Worm (Caenorhabditis elegans) whole organism, L3 larva: ENCODE results near the gene ser-4.
A peak's percentile ranks its signal among the peaks of the same experiment; 100 is the strongest.

Experiments used
- ZK546.5 ChIP-seq: sonication (generic microtip); optimal IDR thresholded peaks from 2 replicates; lab custom pipeline; 2017; ENCODE audit warnings: missing biosample characterization, missing genetic modification characterization
- aly-2 ChIP-seq: fragments of 150-350 bp; optimal IDR thresholded peaks from 2 replicates; lab custom pipeline; 2014; ENCODE audit warnings: missing biosample characterization, missing genetic modification characterization
- ama-1 ChIP-seq: fragments of 150-350 bp; optimal IDR thresholded peaks from 2 replicates; lab custom pipeline; 2018
- ceh-16 ChIP-seq: sonication (generic microtip); optimal IDR thresholded peaks from 2 replicates; lab custom pipeline; 2017; ENCODE audit warnings: missing biosample characterization, missing genetic modification characterization
- ceh-9 ChIP-seq: sonication (generic microtip); optimal IDR thresholded peaks from 2 replicates; lab custom pipeline; 2018; ENCODE audit warnings: missing biosample characterization, missing genetic modification characterization
- daf-12 ChIP-seq: fragments of 150-350 bp; optimal IDR thresholded peaks from 2 replicates; lab custom pipeline; 2014; ENCODE audit warnings: missing biosample characterization, missing genetic modification reagents, missing genetic modification characterization
- egl-5 ChIP-seq: fragments of 150-350 bp; optimal IDR thresholded peaks from 2 replicates; lab custom pipeline; 2017; ENCODE audit warnings: missing biosample characterization, missing genetic modification reagents, missing genetic modification characterization, inconsistent platforms
- elt-1 ChIP-seq: fragments of 150-350 bp; optimal IDR thresholded peaks from 2 replicates; lab custom pipeline; 2014; ENCODE audit warnings: missing biosample characterization, missing genetic modification characterization
- elt-2 ChIP-seq: sonication (generic microtip); optimal IDR thresholded peaks from 2 replicates; lab custom pipeline; 2016; ENCODE audit warnings: missing genetic modification reagents, mild to moderate bottlenecking, missing genetic modification characterization, missing compliant biosample characterization
- eor-1 ChIP-seq, 2 experiments: fragments of 150-350 bp; optimal IDR thresholded peaks; 2 replicates each; lab custom pipeline; 2014 to 2018; ENCODE audit warnings: missing biosample characterization in 2 of 2, missing genetic modification characterization in 2 of 2
- fkh-10 ChIP-seq: sonication (generic microtip); optimal IDR thresholded peaks from 2 replicates; lab custom pipeline; 2017; ENCODE audit warnings: missing biosample characterization, missing genetic modification reagents, missing genetic modification characterization
- fkh-2 ChIP-seq: fragments of 150-350 bp; optimal IDR thresholded peaks from 2 replicates; lab custom pipeline; 2014; ENCODE audit warnings: missing biosample characterization, missing genetic modification reagents, missing genetic modification characterization
- hmg-11 ChIP-seq: sonication (generic microtip); optimal IDR thresholded peaks from 2 replicates; lab custom pipeline; 2016; ENCODE audit warnings: missing genetic modification characterization, missing compliant biosample characterization
- jun-1 ChIP-seq: fragments of 150-350 bp; optimal IDR thresholded peaks from 2 replicates; lab custom pipeline; 2014; ENCODE audit warnings: missing biosample characterization, missing genetic modification reagents, missing genetic modification characterization
- lin-39 ChIP-seq: fragments of 150-350 bp; optimal IDR thresholded peaks from 2 replicates; lab custom pipeline; 2018; ENCODE audit warnings: missing biosample characterization, missing genetic modification reagents, missing genetic modification characterization
- lsy-12 ChIP-seq: sonication (generic microtip); optimal IDR thresholded peaks from 2 replicates; lab custom pipeline; 2016; ENCODE audit warnings: mild to moderate bottlenecking, missing genetic modification characterization, missing compliant biosample characterization
- mdl-1 ChIP-seq: fragments of 150-350 bp; optimal IDR thresholded peaks from 2 replicates; lab custom pipeline; 2014; ENCODE audit warnings: missing biosample characterization, missing genetic modification characterization
- mml-1 ChIP-seq: fragments of 150-350 bp; sonication (generic microtip); optimal IDR thresholded peaks from 3 replicates; lab custom pipeline; 2014; ENCODE audit warnings: missing biosample characterization, missing genetic modification characterization
- nfya-1 ChIP-seq: sonication (generic microtip); optimal IDR thresholded peaks from 2 replicates; lab custom pipeline; 2017; ENCODE audit warnings: missing genetic modification characterization, mild to moderate bottlenecking, missing compliant biosample characterization, antibody characterized with exemption, moderate library complexity; ENCODE audit not compliant: insufficient read depth
- nhr-12 ChIP-seq: fragments of 150-350 bp; optimal IDR thresholded peaks from 2 replicates; lab custom pipeline; 2014; ENCODE audit warnings: missing biosample characterization, missing genetic modification characterization
- nhr-28 ChIP-seq: fragments of 150-350 bp; optimal IDR thresholded peaks from 2 replicates; lab custom pipeline; 2014; ENCODE audit warnings: missing biosample characterization, missing genetic modification characterization
- nhr-43 ChIP-seq: sonication (generic microtip); optimal IDR thresholded peaks from 2 replicates; lab custom pipeline; 2016; ENCODE audit warnings: mild to moderate bottlenecking, missing genetic modification characterization, missing compliant biosample characterization; ENCODE audit not compliant: poor library complexity, severe bottlenecking
- nhr-67 ChIP-seq: fragments of 150-350 bp; optimal IDR thresholded peaks from 2 replicates; lab custom pipeline; 2014; ENCODE audit warnings: missing biosample characterization, missing genetic modification characterization
- nhr-76 ChIP-seq: fragments of 150-350 bp; sonication (generic microtip); optimal IDR thresholded peaks from 5 replicates; lab custom pipeline; 2014; ENCODE audit warnings: missing biosample characterization, missing genetic modification characterization
- pha-4 ChIP-seq: fragments of 150-350 bp; optimal IDR thresholded peaks from 2 replicates; lab custom pipeline; 2014; ENCODE audit warnings: missing biosample characterization, missing genetic modification reagents, missing genetic modification characterization
- pqm-1 ChIP-seq: fragments of 150-350 bp; optimal IDR thresholded peaks from 2 replicates; lab custom pipeline; 2017; ENCODE audit warnings: missing biosample characterization, missing genetic modification characterization, inconsistent platforms
- sea-2 ChIP-seq: fragments of 150-350 bp; sonication (generic microtip); optimal IDR thresholded peaks from 4 replicates; lab custom pipeline; 2014; ENCODE audit warnings: missing biosample characterization, missing genetic modification reagents, missing genetic modification characterization
- skn-1 ChIP-seq: fragments of 150-350 bp; optimal IDR thresholded peaks from 2 replicates; lab custom pipeline; 2014; ENCODE audit warnings: missing biosample characterization, missing genetic modification characterization
- tbx-2 ChIP-seq: sonication (generic microtip); optimal IDR thresholded peaks from 2 replicates; lab custom pipeline; 2016; ENCODE audit warnings: mild to moderate bottlenecking, missing genetic modification characterization, missing compliant biosample characterization
- unc-62 ChIP-seq: fragments of 150-350 bp; sonication (generic microtip); optimal IDR thresholded peaks from 4 replicates; lab custom pipeline; 2014; ENCODE audit warnings: missing biosample characterization, missing genetic modification reagents, missing genetic modification characterization

Gene ser-4

DNA sequence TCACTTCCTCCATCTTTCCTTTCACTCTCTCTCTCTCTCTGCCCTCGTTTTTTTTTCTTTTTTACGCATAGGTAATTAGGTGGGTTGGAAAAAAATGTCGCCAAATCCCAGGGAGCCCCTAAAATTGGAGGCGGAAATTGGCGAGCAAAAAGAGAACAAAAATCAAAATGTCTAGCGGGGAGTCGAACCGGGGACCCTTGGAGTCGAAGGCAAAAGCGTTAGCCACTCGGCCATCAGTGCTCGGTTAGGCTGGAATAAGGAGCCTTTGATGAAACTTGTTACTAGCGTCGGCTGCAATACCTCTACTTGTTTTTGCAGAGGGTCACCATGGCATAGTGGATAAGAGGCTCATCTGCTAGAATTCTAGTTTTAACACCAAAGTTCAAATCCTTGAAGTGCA lies 10.2 kb upstream of the ser-4 start:
- TF ChIP-seq nfya-1 (tag; lab: Kevin White, UChicago) (no peak), pha-4 (tag; lab: Kevin White, UChicago) (no peak), egl-5 (tag; lab: Kevin White, UChicago) (no peak), fkh-10 (no peak), daf-12 (tag; lab: Kevin White, UChicago) (no peak)

DNA sequence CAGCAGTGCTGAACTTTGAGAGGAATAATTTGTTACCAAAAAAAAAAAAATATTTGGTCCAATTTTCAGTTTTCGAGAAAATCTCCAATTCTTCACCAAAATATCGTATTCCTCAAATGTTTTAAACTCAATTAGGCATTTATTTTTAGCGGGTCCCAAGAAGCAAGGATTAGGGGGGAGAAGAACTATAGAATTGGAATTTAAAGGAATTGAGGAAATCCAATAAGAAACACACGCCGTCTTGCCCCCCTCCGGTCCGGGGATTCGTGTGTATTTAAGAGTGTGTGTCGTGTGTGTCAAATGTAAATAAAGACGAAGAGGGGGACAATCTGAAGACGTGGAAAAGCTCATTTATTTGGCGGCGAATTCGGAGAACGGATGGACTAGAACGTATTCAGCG lies 511 bp upstream of the ser-4 start:
- TF ChIP-seq unc-62 (GFP tag; lab: Kevin White, UChicago) (no peak), fkh-10 (peak; percentile 37)

DNA sequence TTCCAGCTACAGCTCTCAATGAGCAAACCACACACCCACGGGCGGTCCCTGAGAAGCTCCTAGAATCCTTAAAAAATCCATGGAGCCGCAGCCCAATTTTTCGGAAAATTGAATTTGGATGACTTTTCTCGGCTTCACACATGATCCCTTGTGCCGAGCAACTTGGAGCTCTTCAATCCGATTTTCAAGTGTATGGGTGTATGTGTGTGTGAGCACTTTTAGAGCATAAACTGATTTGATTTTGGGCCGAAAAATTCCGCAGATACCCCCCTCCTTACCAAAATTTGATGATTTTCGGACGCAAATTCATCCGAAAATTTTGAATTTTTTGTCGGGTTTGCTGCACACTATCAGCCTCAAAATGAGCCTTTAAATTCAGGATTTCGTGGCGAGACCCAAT lies 1.1 kb downstream of the ser-4 start:
- TF ChIP-seq nhr-28 (no peak), fkh-10 (peak; percentile 54)

DNA sequence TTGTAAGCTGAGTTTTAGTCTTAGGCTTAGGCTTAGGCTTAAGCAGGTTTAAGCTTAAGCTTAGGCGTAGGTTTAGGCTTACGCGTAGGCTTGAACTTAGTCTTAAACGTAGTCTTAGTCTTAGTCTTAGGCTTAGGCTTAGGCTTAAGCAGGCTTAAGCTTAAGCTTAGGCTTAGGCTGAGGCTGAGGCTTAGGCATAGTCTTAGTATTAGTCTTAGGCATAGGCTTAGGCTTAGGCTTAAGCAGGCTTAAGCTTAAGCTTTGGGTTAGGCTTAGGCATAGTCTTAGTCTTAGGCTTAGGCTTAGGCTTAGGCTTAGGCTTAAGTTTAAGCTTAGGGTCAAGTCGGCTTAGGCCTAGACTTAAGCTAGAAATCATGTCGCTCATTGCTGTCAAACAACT lies 14.1 kb downstream of the ser-4 start:
- no peak for TF ChIP-seq lsy-12
- TF ChIP-seq nhr-28: no peak
- TF ChIP-seq ceh-9: no peak
- no peak for TF ChIP-seq pqm-1 (tag; lab: Kevin White, UChicago)
- TF ChIP-seq nhr-76 (tag; lab: Kevin White, UChicago): no peak
- TF ChIP-seq unc-62 (GFP tag; lab: Kevin White, UChicago): no peak
- TF ChIP-seq fkh-10: no peak
- no peak for TF ChIP-seq aly-2 (tag; lab: Kevin White, UChicago)
- TF ChIP-seq hmg-11 (tag; lab: Kevin White, UChicago): no peak
- TF ChIP-seq daf-12 (tag; lab: Kevin White, UChicago): no peak

DNA sequence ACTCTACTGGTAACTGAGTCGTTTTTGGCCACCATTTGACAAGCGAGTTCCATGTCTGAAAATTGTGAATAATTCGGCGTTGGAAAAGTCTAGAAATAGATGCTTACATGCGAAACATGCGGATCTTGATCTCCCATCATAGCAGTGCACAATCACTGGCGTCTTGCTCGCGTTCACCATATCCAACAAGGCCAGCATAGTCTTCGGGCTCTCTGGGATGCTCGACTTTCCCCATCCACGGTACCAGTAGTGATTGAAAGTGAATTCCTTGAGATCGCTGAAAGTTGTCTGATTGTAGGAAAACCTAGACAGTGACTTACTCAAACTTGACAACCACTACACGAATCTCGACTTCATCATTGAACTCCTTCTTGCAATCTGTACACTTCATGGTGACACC lies 15.1 kb downstream of the ser-4 start:
- TF ChIP-seq tbx-2 (no peak), ceh-16 (tag; lab: Kevin White, UChicago) (no peak), mml-1 (tag; lab: Kevin White, UChicago) (no peak), elt-1 (tag; lab: Kevin White, UChicago) (no peak), pqm-1 (tag; lab: Kevin White, UChicago) (no peak), sea-2 (GFP tag; lab: Kevin White, UChicago) (no peak), fkh-10 (no peak), eor-1 (tag; optimal IDR thresholded peaks at IDR 0.05; lab: Kevin White, UChicago) (no peak), ama-1 (lab: Kevin White, UChicago) (no peak), mdl-1 (no peak), jun-1 (tag; lab: Kevin White, UChicago) (no peak), skn-1 (tag; lab: Kevin White, UChicago) (no peak), elt-2 (no peak)

DNA sequence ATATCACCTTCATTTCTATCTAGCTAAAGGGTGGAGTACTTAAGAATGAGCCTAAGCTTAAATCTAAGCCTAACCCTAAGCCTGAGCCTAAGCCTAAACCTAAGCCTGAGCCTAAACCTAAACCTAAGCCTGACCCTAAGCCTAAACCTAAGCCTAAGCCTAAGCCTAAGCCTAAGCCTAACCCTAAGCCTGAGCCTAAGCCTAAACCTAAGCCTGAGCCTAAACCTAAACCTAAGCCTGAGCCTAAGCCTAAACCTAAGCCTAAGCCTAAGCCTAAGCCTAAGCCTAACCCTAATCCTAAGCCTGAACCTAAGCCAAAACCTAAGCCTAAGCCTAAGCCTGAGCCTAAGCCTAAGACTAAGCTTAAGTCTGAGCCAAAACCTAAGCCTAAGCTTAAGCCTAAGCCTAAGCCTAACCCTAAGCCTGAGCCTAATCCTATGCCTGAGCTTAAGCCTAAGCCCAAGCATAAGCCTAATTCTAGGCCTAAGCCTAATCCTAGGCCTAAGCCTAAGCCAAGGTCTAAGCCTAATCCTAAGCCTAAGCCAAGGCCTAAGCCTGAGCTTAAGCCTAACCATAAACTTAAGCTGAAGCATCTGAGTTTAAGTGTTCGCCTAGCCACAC lies 18.8 kb downstream of the ser-4 start:
- no peak for TF ChIP-seq elt-1 (tag; lab: Kevin White, UChicago)
- TF ChIP-seq lin-39 (tag; lab: Kevin White, UChicago): no peak
- TF ChIP-seq tbx-2: no peak
- TF ChIP-seq egl-5 (tag; lab: Kevin White, UChicago): no peak
- no peak for TF ChIP-seq nhr-67 (tag; lab: Kevin White, UChicago)
- TF ChIP-seq elt-2: no peak
- TF ChIP-seq nhr-43: no peak
- no peak for TF ChIP-seq ZK546.5 (tag; lab: Kevin White, UChicago)
- no peak for TF ChIP-seq fkh-2 (tag; lab: Kevin White, UChicago)
- TF ChIP-seq nhr-12 (tag; lab: Kevin White, UChicago): no peak
- no peak for TF ChIP-seq unc-62 (GFP tag; lab: Kevin White, UChicago)

DNA sequence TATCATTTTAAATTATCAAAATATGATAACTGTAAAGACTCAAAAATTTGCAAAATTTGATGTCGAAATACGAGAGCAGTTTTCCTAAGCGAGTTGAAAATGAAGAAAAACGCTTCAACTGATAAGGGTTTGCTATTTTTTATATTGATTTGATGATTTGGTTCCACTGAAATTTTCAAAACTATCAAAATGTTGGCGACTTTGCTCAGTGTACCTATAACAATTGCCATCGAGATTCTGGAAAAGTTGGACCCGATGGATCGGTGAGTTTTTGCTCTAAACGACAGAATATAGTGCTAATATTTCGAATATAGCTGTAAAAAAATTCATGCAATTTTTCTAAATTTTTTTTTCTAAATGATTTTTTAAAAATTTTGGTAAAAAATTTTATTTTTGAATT lies 27.1 kb downstream of the ser-4 start, which contains the start of the genes fbxa-13 and Y22D7AR.2:
Gene fbxa-13, minus strand, starts transcription at position 101 of the 400 bp plus-strand sequence.
Gene Y22D7AR.2, plus strand, starts transcription at position 148 of the 400 bp plus-strand sequence.
- TF ChIP-seq mml-1 (tag; lab: Kevin White, UChicago) (no peak), nhr-12 (tag; lab: Kevin White, UChicago) (no peak), fkh-2 (tag; lab: Kevin White, UChicago) (no peak), aly-2 (tag; lab: Kevin White, UChicago) (no peak)
- TF ChIP-seq, all 47 proteins: peak for 0
